Fruit fly (Drosophila melanogaster) S2 (cell line): ENCODE data around the gene CG10631.

Experiments
- CG8478 ChIP-seq: fragments of >200 bp; optimal IDR thresholded peaks from 2 replicates; lab custom pipeline; 2018
- CTCF ChIP-seq, 2 experiments: fragments of >200 bp; optimal IDR thresholded peaks; 2 replicates each; lab custom pipeline; 2018

DNA sequence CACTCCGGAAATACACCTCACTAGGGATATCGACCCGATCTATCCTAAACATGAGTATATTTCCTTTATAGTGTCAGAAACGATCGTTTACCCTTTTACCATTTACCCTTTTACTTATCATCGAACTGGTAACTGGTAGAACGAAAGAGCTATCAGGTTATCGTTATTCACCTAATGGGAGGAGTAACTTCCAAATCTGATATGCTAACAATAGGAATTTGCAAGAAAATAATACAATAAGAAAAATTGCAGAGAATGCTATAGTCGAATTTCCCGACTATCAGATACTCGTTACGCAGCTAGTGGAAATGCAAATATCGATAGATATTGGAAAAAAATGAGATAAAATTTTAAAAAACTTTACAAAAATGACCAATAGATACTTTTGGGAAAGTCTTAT lies 17.6 kb upstream of the CG10631 start:
- TF ChIP-seq CG8478 (no peak), CTCF (optimal IDR thresholded peaks at IDR 0.05; lab: Kevin White, UChicago) (no peak)
